Fruit fly (Drosophila melanogaster): ENCODE measurements around the gene CG34043.

The CG34043 gene

DNA sequence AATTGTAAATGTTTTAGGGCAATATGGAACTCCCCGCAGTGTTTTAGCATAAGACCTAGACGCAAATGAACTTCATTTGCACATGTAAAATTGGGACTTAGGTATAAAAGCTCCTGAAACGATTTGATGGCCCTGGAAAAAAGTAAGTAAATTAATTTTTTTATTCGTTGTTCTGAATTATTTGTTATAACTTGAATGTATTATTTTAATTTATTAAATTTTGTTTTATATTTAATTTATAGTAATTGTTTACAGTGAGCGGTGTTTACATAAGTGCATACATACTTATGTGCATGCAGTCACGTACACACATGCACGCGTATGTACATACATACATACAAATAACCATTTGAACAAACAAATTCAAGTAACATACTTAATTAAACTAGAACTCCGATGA, 4.2 kb downstream of the CG34043 start (continued):
- TF ChIP-seq CG14050 (GFP tag; IDR thresholded peaks at IDR 0.05) (no peak), MTF-1 (GFP tag; optimal IDR thresholded peaks at IDR 0.05; ENCODE audit: borderline replicate concordance) (no peak), p53 (GFP tag; optimal IDR thresholded peaks at IDR 0.05) (no peak), CG2875 (GFP tag; optimal IDR thresholded peaks at IDR 0.05) (peak; percentile 29), hkb (optimal IDR thresholded peaks at IDR 0.05) (no peak), hkb (GFP tag; IDR thresholded peaks at IDR 0.05) (peak; percentile 48), D19A (tag; optimal IDR thresholded peaks at IDR 0.05) (no peak), Atf3 (GFP tag; optimal IDR thresholded peaks at IDR 0.05) (no peak), CG6813 (GFP tag; optimal IDR thresholded peaks at IDR 0.05) (no peak), CG18262 (tag; optimal IDR thresholded peaks at IDR 0.05) (peak; percentile 82), CG7928 (GFP tag; optimal IDR thresholded peaks at IDR 0.05) (no peak), CG4820 (GFP tag; optimal IDR thresholded peaks at IDR 0.05) (peak; percentile 41), Optix (GFP tag; IDR thresholded peaks at IDR 0.05) (no peak), CG9817 (tag; optimal IDR thresholded peaks at IDR 0.05) (no peak), Usf (GFP tag; optimal IDR thresholded peaks at IDR 0.05) (no peak), ttk (GFP tag; IDR thresholded peaks at IDR 0.05) (no peak), CG6272 (GFP tag; IDR thresholded peaks at IDR 0.05) (no peak), Sin3A (optimal IDR thresholded peaks at IDR 0.05) (no peak), Ets65A (GFP tag) (no peak), Asciz (GFP tag; optimal IDR thresholded peaks at IDR 0.05) (peak; percentile 75), CG14965 (GFP tag; optimal IDR thresholded peaks at IDR 0.05; ENCODE audit: borderline replicate concordance) (no peak), bbx (GFP tag; IDR thresholded peaks at IDR 0.05; ENCODE audit: partially characterized antibody) (no peak), NFAT (GFP tag; IDR thresholded peaks at IDR 0.05) (no peak), zf30C (GFP tag; optimal IDR thresholded peaks at IDR 0.05) (no peak), CG4617 (GFP tag; optimal IDR thresholded peaks at IDR 0.05; ENCODE audit: borderline replicate concordance) (no peak), grau (tag; optimal IDR thresholded peaks at IDR 0.05) (no peak), Antp (GFP tag; optimal IDR thresholded peaks at IDR 0.05) (no peak), Side (GFP tag; optimal IDR thresholded peaks at IDR 0.05) (no peak), Hr3 (GFP tag; optimal IDR thresholded peaks at IDR 0.05) (no peak), CG14667 (GFP tag; IDR thresholded peaks at IDR 0.05) (no peak), CG7786 (GFP tag; optimal IDR thresholded peaks at IDR 0.05) (no peak), fd64A (GFP tag; optimal IDR thresholded peaks at IDR 0.05) (no peak), H15 (GFP tag; IDR thresholded peaks at IDR 0.05) (no peak), ara (GFP tag; IDR thresholded peaks at IDR 0.05) (0 out of 2 replicates have a peak, but pooled peaks have one; percentile 30), gro (GFP tag; optimal IDR thresholded peaks at IDR 0.05) (no peak), CG12104 (GFP tag; optimal IDR thresholded peaks at IDR 0.05) (peak; percentile 19), croc (GFP tag; conservative IDR thresholded peaks at IDR 0.05) (no peak; the same call in 2 of the 3 replicates), YL-1 (GFP tag; optimal IDR thresholded peaks at IDR 0.05) (peak; percentile 4), D19B (GFP tag; optimal IDR thresholded peaks at IDR 0.05) (no peak), Xbp1 (GFP tag; optimal IDR thresholded peaks at IDR 0.05) (no peak), ERR (GFP tag; optimal IDR thresholded peaks at IDR 0.05) (no peak), Lim3 (GFP tag; IDR thresholded peaks at IDR 0.05) (no peak), pfk (GFP tag; optimal IDR thresholded peaks at IDR 0.05) (no peak), CG1792 (GFP tag; optimal IDR thresholded peaks at IDR 0.05) (no peak), CG10462 (GFP tag; optimal IDR thresholded peaks at IDR 0.05) (no peak), CG15696 (tag; optimal IDR thresholded peaks at IDR 0.05) (peak; percentile 13), CG4328 (GFP tag; optimal IDR thresholded peaks at IDR 0.05) (no peak), sr (GFP tag; IDR thresholded peaks at IDR 0.05) (no peak), ken (GFP tag; IDR thresholded peaks at IDR 0.05) (no peak), unpg (GFP tag; optimal IDR thresholded peaks at IDR 0.05) (no peak), Hr39 (optimal IDR thresholded peaks at IDR 0.05) (no peak), Chrac-16 (GFP tag; optimal IDR thresholded peaks at IDR 0.05) (no peak), dan (GFP tag; IDR thresholded peaks at IDR 0.05) (no peak), CG17568 (GFP tag; optimal IDR thresholded peaks at IDR 0.05) (no peak)
